Worm (Caenorhabditis elegans): Measurements from ENCODE around the gene col-106.

col-106 gene

ce11 chrIV:1409941-1410340 is 50.6 kb downstream of the col-106 start, which contains the start of gene rpc-11:
rpc-11 (minus strand) TSS chrIV:1410041.
- TF ChIP-seq lsy-2 (tag; optimal IDR thresholded peaks at IDR 0.05) (no peak), gmeb-1 (tag; optimal IDR thresholded peaks at IDR 0.05) (no peak), lin-11 (tag; optimal IDR thresholded peaks at IDR 0.05) (no peak), zag-1 (tag; optimal IDR thresholded peaks at IDR 0.05) (no peak), nhr-10 (tag; optimal IDR thresholded peaks at IDR 0.05) (no peak), elt-3 (tag; optimal IDR thresholded peaks at IDR 0.05) (no peak), skn-1 (tag; optimal IDR thresholded peaks at IDR 0.05) (no peak), nhr-129 (tag; optimal IDR thresholded peaks at IDR 0.05) (no peak), snpc-4 (tag; optimal IDR thresholded peaks at IDR 0.05) (no peak), peb-1 (tag; optimal IDR thresholded peaks at IDR 0.05) (no peak), nhr-6 (tag; optimal IDR thresholded peaks at IDR 0.05) (no peak), ztf-1 (GFP tag; conservative IDR thresholded peaks at IDR 0.05) (no peak), nhr-237 (tag; optimal IDR thresholded peaks at IDR 0.05) (no peak), sma-9 (GFP tag; optimal IDR thresholded peaks at IDR 0.05) (no peak), sma-9 (tag; optimal IDR thresholded peaks at IDR 0.05) (no peak), mab-5 (tag; optimal IDR thresholded peaks at IDR 0.05) (no peak), sem-4 (tag; optimal IDR thresholded peaks at IDR 0.05) (no peak), nhr-11 (tag; optimal IDR thresholded peaks at IDR 0.05) (no peak)
